Comparison of ENCODE assay signal across 1 worm cellular context in the genomic region with DNA sequence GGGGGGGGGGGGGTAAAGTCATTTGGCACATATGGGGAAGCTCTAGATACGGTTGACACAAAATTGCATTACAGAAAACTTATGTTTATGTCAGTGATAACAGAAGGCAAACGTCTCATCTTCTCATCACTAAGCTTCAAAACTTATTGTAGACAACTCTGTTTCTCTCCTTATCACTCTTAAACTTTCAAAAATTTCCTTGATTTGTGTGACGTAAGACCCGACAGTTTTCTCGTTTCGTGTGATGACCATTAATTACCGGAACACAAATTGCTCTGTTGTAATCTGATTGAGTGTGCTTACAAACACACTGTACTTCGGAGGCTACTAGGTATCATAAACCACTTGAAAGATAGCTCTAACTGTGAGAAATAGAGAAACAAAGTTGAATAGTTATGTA.
TF ChIP-seq lines count a peak whose summit lies in the region.

No protein-coding gene starts in this region.

TF ChIP-seq in whole organism, L4 larva, 104 proteins besides CTCF, POLR2A, EP300 and RAD21 (continued from another document):
- no peak for TF ChIP-seq egl-43 (GFP tag; IDR thresholded peaks at IDR 0.05; lab: Robert Waterston, UW)
- TF ChIP-seq mes-2 (tag; optimal IDR thresholded peaks at IDR 0.05; lab: Kevin White, UChicago; ENCODE audit: poor library complexity, severe bottlenecking), result no peak
- no peak for TF ChIP-seq ztf-11 (tag; optimal IDR thresholded peaks at IDR 0.05; lab: Kevin White, UChicago)
- no peak for TF ChIP-seq nhr-237 (tag; optimal IDR thresholded peaks at IDR 0.05; lab: Kevin White, UChicago)
- no peak for TF ChIP-seq F49E8.2 (tag; optimal IDR thresholded peaks at IDR 0.05; lab: Kevin White, UChicago; ENCODE audit: borderline replicate concordance)
- TF ChIP-seq fkh-10 (GFP tag; optimal IDR thresholded peaks at IDR 0.05; lab: Kevin White, UChicago), result no peak
- no peak for TF ChIP-seq ceh-32 (tag; optimal IDR thresholded peaks at IDR 0.05; lab: Kevin White, UChicago; ENCODE audit: poor library complexity)
- TF ChIP-seq F37D6.2 (tag; optimal IDR thresholded peaks at IDR 0.05; lab: Kevin White, UChicago), result no peak
- TF ChIP-seq ztf-7 (tag; optimal IDR thresholded peaks at IDR 0.05; lab: Kevin White, UChicago), result no peak
- no peak for TF ChIP-seq Y75B8A.6 (GFP tag; IDR thresholded peaks at IDR 0.05; lab: Robert Waterston, UW)
- TF ChIP-seq mxl-2 (GFP tag; conservative IDR thresholded peaks at IDR 0.05; lab: Robert Waterston, UW), result no peak
- no peak for TF ChIP-seq nhr-25 (tag; optimal IDR thresholded peaks at IDR 0.05; lab: Kevin White, UChicago; ENCODE audit: borderline replicate concordance, insufficient read depth)
- TF ChIP-seq ceh-28 (tag; optimal IDR thresholded peaks at IDR 0.05; lab: Kevin White, UChicago), result no peak
- TF ChIP-seq hif-1 (tag; optimal IDR thresholded peaks at IDR 0.05; lab: Kevin White, UChicago), result no peak
- TF ChIP-seq T26A8.4 (GFP tag; IDR thresholded peaks at IDR 0.05; lab: Robert Waterston, UW), result no peak
- no peak for TF ChIP-seq spr-1 (tag; optimal IDR thresholded peaks at IDR 0.05; lab: Kevin White, UChicago)
- no peak for TF ChIP-seq lir-3 (tag; optimal IDR thresholded peaks at IDR 0.05; lab: Kevin White, UChicago)
- no peak for TF ChIP-seq lin-1 (GFP tag; IDR thresholded peaks at IDR 0.05; lab: Robert Waterston, UW)
- no peak for TF ChIP-seq dmd-8 (GFP tag; IDR thresholded peaks at IDR 0.05; lab: Robert Waterston, UW)
- TF ChIP-seq dmd-9 (GFP tag; IDR thresholded peaks at IDR 0.05; lab: Robert Waterston, UW), result no peak
- TF ChIP-seq zag-1 (tag; optimal IDR thresholded peaks at IDR 0.05; lab: Kevin White, UChicago), result no peak
- no peak for TF ChIP-seq daf-16 (GFP tag; optimal IDR thresholded peaks at IDR 0.05; lab: Kevin White, UChicago)
- TF ChIP-seq daf-16 (tag; optimal IDR thresholded peaks at IDR 0.05; lab: Kevin White, UChicago), result peak; percentile 72
- no peak for TF ChIP-seq F10B5.3 (tag; optimal IDR thresholded peaks at IDR 0.05; lab: Kevin White, UChicago)
- TF ChIP-seq lin-38 (GFP tag; IDR thresholded peaks at IDR 0.05; lab: Robert Waterston, UW), result no peak
- peak; percentile 60 for TF ChIP-seq pqm-1 (tag; optimal IDR thresholded peaks at IDR 0.05; lab: Kevin White, UChicago)
